Worm (Caenorhabditis elegans) whole organism, L4 larva: Measurements from ENCODE around the gene dnpp-1.

Experiments
- lin-39 ChIP-seq: fragments of 150-350 bp; optimal IDR thresholded peaks from 2 replicates; lab custom pipeline; 2014; ENCODE audit warnings: missing biosample characterization, missing genetic modification reagents, missing genetic modification characterization
- nhr-11 ChIP-seq: fragments of 150-350 bp; optimal IDR thresholded peaks from 2 replicates; lab custom pipeline; 2014; ENCODE audit warnings: missing biosample characterization, missing genetic modification characterization
- sdz-12 ChIP-seq: fragments of 200-800 bp; sonication (Bioruptor generic); optimal IDR thresholded peaks from 2 replicates; lab custom pipeline; 2018; ENCODE audit warnings: mild to moderate bottlenecking, missing genetic modification characterization, missing compliant biosample characterization

ce11 chrIII:5895913-5896312 is 32.3 kb upstream of the dnpp-1 start, which contains the start of gene pxl-1:
- no peak for TF ChIP-seq nhr-11 (tag; lab: Kevin White, UChicago)
- TF ChIP-seq lin-39 = no peak
- TF ChIP-seq sdz-12 (GFP tag; lab: Kevin White, UChicago) = no peak
